Fruit fly (Drosophila melanogaster) whole organism, pupa: ENCODE measurements around the gene MED15.

Source experiments
- CG10348 ChIP-seq: fragments of 200-800 bp; sonication (Bioruptor generic); IDR thresholded peaks from 2 replicates; pipeline ENCODE4 v1.3.6; 2022; ENCODE audit warnings: missing biosample characterization, missing genetic modification characterization
- CG12605 ChIP-seq: fragments of 200-800 bp; sonication (Bioruptor generic); IDR thresholded peaks from 2 replicates; pipeline ENCODE4 v1.3.6; 2022; ENCODE audit warnings: missing biosample characterization, missing genetic modification characterization
- CG13204 ChIP-seq: fragments of 200-800 bp; sonication (Bioruptor generic); optimal IDR thresholded peaks from 2 replicates; lab custom pipeline; 2018; ENCODE audit warnings: missing biosample characterization, mild to moderate bottlenecking, missing genetic modification characterization, moderate library complexity
- CG14655 ChIP-seq: fragments of 200-800 bp; sonication (Bioruptor generic); optimal IDR thresholded peaks from 3 replicates; lab custom pipeline; 2017; ENCODE audit warnings: mild to moderate bottlenecking, missing biosample characterization, missing genetic modification reagents, missing genetic modification characterization
- CG15710 ChIP-seq: fragments of 200-800 bp; sonication (Bioruptor generic); optimal IDR thresholded peaks from 2 replicates; lab custom pipeline; 2018; ENCODE audit warnings: missing biosample characterization, mild to moderate bottlenecking, missing genetic modification characterization, moderate library complexity
- CG17806 ChIP-seq: fragments of 200-800 bp; sonication (Bioruptor generic); optimal IDR thresholded peaks from 2 replicates; lab custom pipeline; 2018; ENCODE audit warnings: missing biosample characterization, mild to moderate bottlenecking, missing genetic modification characterization, moderate library complexity
- CG32121 ChIP-seq: fragments of 200-800 bp; sonication (Bioruptor generic); IDR thresholded peaks from 2 replicates; pipeline ENCODE4 v1.3.6; 2022; ENCODE audit warnings: missing biosample characterization, missing genetic modification characterization
- CG34367 ChIP-seq: fragments of 200-800 bp; sonication (Bioruptor generic); optimal IDR thresholded peaks from 2 replicates; lab custom pipeline; 2018; ENCODE audit warnings: missing biosample characterization, mild to moderate bottlenecking, missing genetic modification characterization
- CG4496 ChIP-seq: fragments of 200-800 bp; sonication (Bioruptor generic); IDR thresholded peaks from 3 replicates; pipeline ENCODE4 v1.3.6; 2022; ENCODE audit warnings: missing biosample characterization, missing genetic modification characterization
- CG8159 ChIP-seq: fragments of 200-800 bp; sonication (Bioruptor generic); optimal IDR thresholded peaks from 3 replicates; lab custom pipeline; 2018; ENCODE audit warnings: missing biosample characterization, mild to moderate bottlenecking, missing genetic modification characterization, moderate library complexity
- CG8301 ChIP-seq: fragments of 200-800 bp; sonication (Bioruptor generic); optimal IDR thresholded peaks from 2 replicates; lab custom pipeline; 2018; ENCODE audit warnings: missing biosample characterization, mild to moderate bottlenecking, missing genetic modification characterization
- CG9948 ChIP-seq: fragments of 200-800 bp; sonication (Bioruptor generic); optimal IDR thresholded peaks from 2 replicates; lab custom pipeline; 2018; ENCODE audit warnings: missing biosample characterization, mild to moderate bottlenecking, missing genetic modification characterization, moderate library complexity
- D1 ChIP-seq: fragments of 200-800 bp; sonication (Bioruptor generic); optimal IDR thresholded peaks from 2 replicates; lab custom pipeline; 2018; ENCODE audit warnings: missing biosample characterization, mild to moderate bottlenecking, missing genetic modification characterization, moderate library complexity
- EcR ChIP-seq: fragments of 200-800 bp; sonication (Bioruptor generic); optimal IDR thresholded peaks from 3 replicates; lab custom pipeline; 2019; ENCODE audit warnings: missing biosample characterization, missing genetic modification characterization, mild to moderate bottlenecking, moderate library complexity, missing genetic modification reagents
- Ets98B ChIP-seq: fragments of 200-800 bp; sonication (Bioruptor generic); IDR thresholded peaks from 2 replicates; pipeline ENCODE4 v1.3.6; 2022; ENCODE audit warnings: missing biosample characterization, missing genetic modification characterization
- Pif1A ChIP-seq: fragments of 200-800 bp; sonication (Bioruptor generic); optimal IDR thresholded peaks from 3 replicates; lab custom pipeline; 2016; ENCODE audit warnings: missing biosample characterization, missing genetic modification characterization
- Pif1B ChIP-seq: fragments of 200-800 bp; sonication (Bioruptor generic); optimal IDR thresholded peaks from 3 replicates; lab custom pipeline; 2016; ENCODE audit warnings: missing biosample characterization, missing genetic modification characterization
- Snoo ChIP-seq: fragments of 200-800 bp; sonication (Bioruptor generic); optimal IDR thresholded peaks from 3 replicates; lab custom pipeline; 2017; ENCODE audit warnings: missing biosample characterization, mild to moderate bottlenecking, missing genetic modification characterization, inconsistent platforms
- fd96Ca ChIP-seq: fragments of 200-800 bp; sonication (Bioruptor generic); IDR thresholded peaks from 3 replicates; pipeline ENCODE4 v1.3.6; 2022; ENCODE audit warnings: missing biosample characterization, missing genetic modification characterization
- gl ChIP-seq: fragments of 200-800 bp; sonication (Bioruptor generic); optimal IDR thresholded peaks from 2 replicates; lab custom pipeline; 2018; ENCODE audit warnings: missing biosample characterization, mild to moderate bottlenecking, missing genetic modification characterization
- rn ChIP-seq: fragments of 200-800 bp; sonication (Bioruptor generic); IDR thresholded peaks from 2 replicates; pipeline ENCODE4 v1.3.6; 2022; ENCODE audit warnings: missing biosample characterization, missing genetic modification characterization

The MED15 gene

DNA sequence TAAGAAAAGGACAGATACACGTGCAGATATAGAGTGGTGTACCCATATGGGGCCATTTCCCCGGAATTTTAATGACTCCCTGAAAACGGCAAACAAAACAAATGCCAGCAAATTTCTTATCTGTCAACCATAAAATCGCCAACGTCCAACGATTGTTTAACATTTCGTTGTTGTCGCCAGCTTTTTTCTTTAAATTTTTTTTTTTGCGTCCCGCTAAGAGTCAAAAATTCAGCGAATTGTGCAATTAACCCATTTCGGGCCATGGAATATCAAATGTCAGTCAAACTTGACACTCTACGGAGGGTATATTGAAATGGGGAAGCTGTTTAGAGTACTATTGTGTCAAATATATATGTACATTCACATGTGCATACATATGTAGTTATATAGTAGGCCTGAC lies 40.7 kb upstream of the MED15 start:
- TF ChIP-seq Ets98B (GFP tag; lab: Robert Waterston, UW): no peak
- TF ChIP-seq CG14655 (GFP tag; lab: Kevin White, UChicago): no peak
- TF ChIP-seq Snoo (tag; lab: Kevin White, UChicago): no peak
- TF ChIP-seq CG17806 (tag; lab: Kevin White, UChicago): no peak
- TF ChIP-seq CG10348 (GFP tag; lab: Robert Waterston, UW): no peak
- no peak for TF ChIP-seq CG9948 (tag; lab: Kevin White, UChicago)
- TF ChIP-seq Pif1A (GFP tag; lab: Kevin White, UChicago): no peak
- no peak for TF ChIP-seq CG4496
- TF ChIP-seq CG13204: no peak
- TF ChIP-seq fd96Ca (GFP tag; lab: Robert Waterston, UW): no peak
- no peak for TF ChIP-seq gl (tag; lab: Kevin White, UChicago)
- no peak for TF ChIP-seq CG8159 (tag; lab: Kevin White, UChicago)
- no peak for TF ChIP-seq Pif1B (GFP tag; lab: Kevin White, UChicago)
- TF ChIP-seq EcR: no peak
- no peak for TF ChIP-seq CG12605 (GFP tag; lab: Robert Waterston, UW)

- TF ChIP-seq Pif1A (GFP tag; lab: Kevin White, UChicago) (no peak), Ets98B (GFP tag; lab: Robert Waterston, UW) (no peak), gl (tag; lab: Kevin White, UChicago) (no peak), CG15710 (tag; lab: Kevin White, UChicago) (no peak), D1 (no peak), CG10348 (GFP tag; lab: Robert Waterston, UW) (no peak), CG34367 (tag; lab: Kevin White, UChicago) (no peak), CG8159 (tag; lab: Kevin White, UChicago) (no peak), Pif1B (GFP tag; lab: Kevin White, UChicago) (no peak), CG13204 (no peak), CG14655 (GFP tag; lab: Kevin White, UChicago) (no peak), EcR (no peak)
Observed at dm6 chr2L:434439-434838, 38.4 kb upstream of the MED15 start.

DNA sequence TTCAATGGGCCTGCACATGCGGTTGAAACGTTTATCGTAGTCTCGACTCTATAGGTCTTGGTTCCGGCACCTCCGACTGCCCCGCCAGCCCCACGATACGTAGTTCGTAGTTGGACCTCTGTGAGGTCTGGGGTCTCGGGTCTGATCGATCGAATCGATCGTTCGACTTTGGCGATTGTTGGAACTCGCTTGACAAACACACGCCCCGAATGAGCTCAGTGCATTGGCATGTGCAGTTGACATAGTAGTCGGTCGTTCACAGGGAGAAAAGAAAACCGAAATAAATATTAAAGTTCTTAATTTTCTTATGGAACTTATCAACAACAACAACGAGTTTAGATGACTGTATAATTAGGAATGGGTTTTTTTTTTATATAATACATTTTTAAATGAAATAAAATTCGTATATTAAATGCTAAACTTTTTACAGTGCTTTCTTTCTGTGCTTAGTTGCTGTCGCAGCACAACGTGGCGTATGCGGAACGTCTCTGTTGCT lies 37.5 kb upstream of the MED15 start:
- TF ChIP-seq Pif1A (GFP tag; lab: Kevin White, UChicago): peak; percentile 53
- peak; percentile 60 for TF ChIP-seq CG17806 (tag; lab: Kevin White, UChicago)
- TF ChIP-seq gl (tag; lab: Kevin White, UChicago): peak; percentile 5
- TF ChIP-seq CG8301 (tag; lab: Kevin White, UChicago): peak; percentile 61
- no peak for TF ChIP-seq Snoo (tag; lab: Kevin White, UChicago)
- TF ChIP-seq D1: no peak
- TF ChIP-seq CG12605 (GFP tag; lab: Robert Waterston, UW): peak; percentile 64
- TF ChIP-seq CG15710 (tag; lab: Kevin White, UChicago): peak; percentile 49
- peak; percentile 51 for TF ChIP-seq Pif1B (GFP tag; lab: Kevin White, UChicago)
- peak; percentile 54; the same call in 1 of the 2 replicates for TF ChIP-seq rn (GFP tag; lab: Robert Waterston, UW)
- TF ChIP-seq CG9948 (tag; lab: Kevin White, UChicago): peak; percentile 52
- peak; percentile 19 for TF ChIP-seq CG34367 (tag; lab: Kevin White, UChicago)
- TF ChIP-seq CG8159 (tag; lab: Kevin White, UChicago): peak; percentile 61
- TF ChIP-seq CG13204: no peak
- peak; percentile 54; the same call in 1 of the 3 replicates for TF ChIP-seq fd96Ca (GFP tag; lab: Robert Waterston, UW)
- TF ChIP-seq Ets98B (GFP tag; lab: Robert Waterston, UW): peak; percentile 83
- 0 out of 2 replicates have a peak, but pooled peaks have one; percentile 23 for TF ChIP-seq CG10348 (GFP tag; lab: Robert Waterston, UW)
- TF ChIP-seq CG14655 (GFP tag; lab: Kevin White, UChicago): peak; percentile 66
- TF ChIP-seq CG32121: peak; percentile 83
- peak; percentile 54; the same call in 1 of the 3 replicates for TF ChIP-seq CG4496
- peak; percentile 2 for TF ChIP-seq EcR

dm6 chr2L:437498-437897 lies 35.3 kb upstream of the MED15 start:
- TF ChIP-seq Pif1B (GFP tag; lab: Kevin White, UChicago) (no peak), Ets98B (GFP tag; lab: Robert Waterston, UW) (no peak), CG17806 (tag; lab: Kevin White, UChicago) (no peak), CG34367 (tag; lab: Kevin White, UChicago) (no peak), Snoo (tag; lab: Kevin White, UChicago) (no peak), CG13204 (no peak), CG9948 (tag; lab: Kevin White, UChicago) (no peak), CG12605 (GFP tag; lab: Robert Waterston, UW) (no peak), fd96Ca (GFP tag; lab: Robert Waterston, UW) (no peak), CG10348 (GFP tag; lab: Robert Waterston, UW) (no peak)

DNA sequence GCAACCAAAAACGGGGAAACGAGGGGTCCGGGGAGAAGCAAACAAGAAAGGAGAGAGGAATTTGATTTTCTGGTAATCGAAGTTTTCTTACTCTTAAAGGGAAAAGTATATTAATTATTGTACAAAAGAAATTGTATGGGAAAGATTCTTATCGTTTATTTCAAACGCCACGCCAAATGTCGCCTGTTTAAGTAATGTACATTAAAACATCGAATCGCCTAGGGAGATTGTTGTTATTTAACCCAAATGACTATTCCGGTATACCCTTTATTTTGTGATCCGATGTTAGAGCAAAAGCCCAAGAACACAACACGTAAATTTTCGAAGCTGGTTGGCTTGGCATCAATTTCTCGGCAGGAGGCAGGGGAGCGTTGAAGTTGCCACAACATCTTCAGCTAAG lies 33.5 kb upstream of the MED15 start:
- TF ChIP-seq Pif1B (GFP tag; lab: Kevin White, UChicago): peak; percentile 82
- TF ChIP-seq CG14655 (GFP tag; lab: Kevin White, UChicago): peak; percentile 92
- peak; percentile 57 for TF ChIP-seq CG12605 (GFP tag; lab: Robert Waterston, UW)
- TF ChIP-seq CG10348 (GFP tag; lab: Robert Waterston, UW): no peak
- peak; percentile 70 for TF ChIP-seq CG4496
- peak; percentile 82 for TF ChIP-seq Pif1A (GFP tag; lab: Kevin White, UChicago)
- no peak for TF ChIP-seq CG13204
- TF ChIP-seq CG8159 (tag; lab: Kevin White, UChicago): peak; percentile 87
- peak; percentile 76 for TF ChIP-seq CG34367 (tag; lab: Kevin White, UChicago)
- peak; percentile 67 for TF ChIP-seq gl (tag; lab: Kevin White, UChicago)
- TF ChIP-seq Snoo (tag; lab: Kevin White, UChicago): peak; percentile 85
- TF ChIP-seq CG32121: 0 out of 2 replicates have a peak, but pooled peaks have one; percentile 18
- TF ChIP-seq fd96Ca (GFP tag; lab: Robert Waterston, UW): peak; percentile 81
- peak; percentile 82 for TF ChIP-seq CG15710 (tag; lab: Kevin White, UChicago)
- TF ChIP-seq D1: peak; percentile 54
- no peak for TF ChIP-seq EcR
- TF ChIP-seq CG9948 (tag; lab: Kevin White, UChicago): peak; percentile 89
- TF ChIP-seq CG17806 (tag; lab: Kevin White, UChicago): peak; percentile 92
- 0 out of 2 replicates have a peak, but pooled peaks have one; percentile 14 for TF ChIP-seq rn (GFP tag; lab: Robert Waterston, UW)
- peak; percentile 82 for TF ChIP-seq Ets98B (GFP tag; lab: Robert Waterston, UW)
- peak; percentile 90 for TF ChIP-seq CG8301 (tag; lab: Kevin White, UChicago)
